Fruit fly (Drosophila melanogaster) whole organism, prepupa: ENCODE measurements around the gene RapGAP1.

Experiments used
- Blimp-1 ChIP-seq: fragments of 200-800 bp; sonication (Bioruptor generic); optimal IDR thresholded peaks from 3 replicates; lab custom pipeline; 2017; ENCODE audit warnings: missing biosample characterization, missing genetic modification characterization, mild to moderate bottlenecking, moderate library complexity, missing genetic modification reagents
- CG10631 ChIP-seq: fragments of 200-800 bp; sonication (Bioruptor generic); optimal IDR thresholded peaks from 2 replicates; lab custom pipeline; 2016; ENCODE audit warnings: missing biosample characterization, missing genetic modification characterization
- CG10669 ChIP-seq: fragments of 200-800 bp; sonication (Bioruptor generic); optimal IDR thresholded peaks from 3 replicates; lab custom pipeline; 2018; ENCODE audit warnings: missing biosample characterization, mild to moderate bottlenecking, missing genetic modification characterization, moderate library complexity
- CG11294 ChIP-seq: fragments of 200-800 bp; sonication (Bioruptor generic); IDR thresholded peaks from 2 replicates; pipeline ENCODE4 v1.3.6; 2022; ENCODE audit warnings: missing biosample characterization, missing genetic modification characterization
- CG11902 ChIP-seq: fragments of 200-800 bp; sonication (Bioruptor generic); optimal IDR thresholded peaks from 3 replicates; lab custom pipeline; 2016; ENCODE audit warnings: missing biosample characterization, missing genetic modification characterization
- CG15336 ChIP-seq: fragments of 200-800 bp; sonication (Bioruptor generic); IDR thresholded peaks from 2 replicates; pipeline ENCODE4 v1.3.6; 2022; ENCODE audit warnings: missing biosample characterization, missing genetic modification characterization
- CG1621 ChIP-seq: fragments of 200-800 bp; sonication (Bioruptor generic); optimal IDR thresholded peaks from 3 replicates; lab custom pipeline; 2018; ENCODE audit warnings: missing biosample characterization, mild to moderate bottlenecking, missing genetic modification characterization
- CG16779 ChIP-seq: fragments of 200-800 bp; sonication (Bioruptor generic); optimal IDR thresholded peaks from 3 replicates; lab custom pipeline; 2017; ENCODE audit warnings: missing biosample characterization, mild to moderate bottlenecking, missing genetic modification characterization
- CG32006 ChIP-seq: fragments of 200-800 bp; sonication (Bioruptor generic); optimal IDR thresholded peaks from 3 replicates; lab custom pipeline; 2017; ENCODE audit warnings: missing biosample characterization, mild to moderate bottlenecking, missing genetic modification characterization
- CG3919 ChIP-seq: fragments of 200-800 bp; sonication (Bioruptor generic); optimal IDR thresholded peaks from 3 replicates; lab custom pipeline; 2016; ENCODE audit warnings: missing biosample characterization, missing genetic modification characterization
- CG4318 ChIP-seq: fragments of 200-800 bp; sonication (Bioruptor generic); optimal IDR thresholded peaks from 3 replicates; lab custom pipeline; 2017; ENCODE audit warnings: missing biosample characterization, mild to moderate bottlenecking, missing genetic modification characterization
- CG6163 ChIP-seq: fragments of 200-800 bp; sonication (Bioruptor generic); IDR thresholded peaks from 3 replicates; pipeline ENCODE4 v1.3.6; 2022; ENCODE audit warnings: missing biosample characterization, missing genetic modification characterization
- CG6808 ChIP-seq: fragments of 200-800 bp; sonication (Bioruptor generic); optimal IDR thresholded peaks from 3 replicates; lab custom pipeline; 2017; ENCODE audit warnings: missing biosample characterization, missing genetic modification characterization, mild to moderate bottlenecking, moderate library complexity, missing genetic modification reagents
- CG6854 ChIP-seq: fragments of 200-800 bp; sonication (Bioruptor generic); optimal IDR thresholded peaks from 2 replicates; lab custom pipeline; 2017; ENCODE audit warnings: missing biosample characterization, mild to moderate bottlenecking, missing genetic modification characterization
- CG8119 ChIP-seq: fragments of 200-800 bp; sonication (Bioruptor generic); IDR thresholded peaks from 3 replicates; pipeline ENCODE4 v1.3.6; 2022; ENCODE audit warnings: missing biosample characterization, missing genetic modification characterization
- CG9139 ChIP-seq: fragments of 200-800 bp; sonication (Bioruptor generic); optimal IDR thresholded peaks from 3 replicates; lab custom pipeline; 2017; ENCODE audit warnings: missing biosample characterization, mild to moderate bottlenecking, missing genetic modification characterization
- Eip75B ChIP-seq: fragments of 200-800 bp; sonication (Bioruptor generic); optimal IDR thresholded peaks from 3 replicates; lab custom pipeline; 2016; ENCODE audit warnings: missing biosample characterization, missing genetic modification characterization
- Eip78C ChIP-seq: fragments of 200-800 bp; sonication (Bioruptor generic); peaks from one replicate; lab custom pipeline; 2016; ENCODE audit warnings: missing biosample characterization, missing genetic modification characterization
- Eip93F ChIP-seq: fragments of 200-800 bp; sonication (Bioruptor generic); optimal IDR thresholded peaks from 2 replicates; lab custom pipeline; 2016; ENCODE audit warnings: missing biosample characterization, mild to moderate bottlenecking, missing genetic modification characterization
- Ets21C ChIP-seq: fragments of 200-800 bp; sonication (Bioruptor generic); optimal IDR thresholded peaks from 3 replicates; lab custom pipeline; 2016; ENCODE audit warnings: missing biosample characterization, missing genetic modification characterization
- Ets96B ChIP-seq: fragments of 200-800 bp; optimal IDR thresholded peaks from 2 replicates; lab custom pipeline; 2019; ENCODE audit warnings: missing biosample characterization, mild to moderate bottlenecking, missing genetic modification characterization, moderate library complexity
- Gug ChIP-seq: fragments of 200-800 bp; sonication (Bioruptor generic); IDR thresholded peaks from 2 replicates; pipeline ENCODE4 v1.3.6; 2022; ENCODE audit warnings: missing biosample characterization, missing genetic modification characterization
- Hr38 ChIP-seq: sonication (Bioruptor generic); optimal IDR thresholded peaks from 2 replicates; lab custom pipeline; 2016; ENCODE audit warnings: missing biosample characterization, missing genetic modification characterization
- Lpt ChIP-seq: fragments of 200-800 bp; sonication (Bioruptor generic); optimal IDR thresholded peaks from 3 replicates; lab custom pipeline; 2016; ENCODE audit warnings: missing biosample characterization, missing genetic modification characterization
- OdsH ChIP-seq: fragments of 200-800 bp; sonication (Bioruptor generic); optimal IDR thresholded peaks from 3 replicates; lab custom pipeline; 2016; ENCODE audit warnings: missing biosample characterization, missing genetic modification characterization
- Smox ChIP-seq: fragments of 200-800 bp; sonication (Bioruptor generic); optimal IDR thresholded peaks from 3 replicates; lab custom pipeline; 2016; ENCODE audit warnings: missing biosample characterization, missing genetic modification characterization
- Sox102F ChIP-seq: fragments of 200-800 bp; sonication (Bioruptor generic); optimal IDR thresholded peaks from 2 replicates; lab custom pipeline; 2016; ENCODE audit warnings: missing biosample characterization, mild to moderate bottlenecking, missing genetic modification characterization
- Sox15 ChIP-seq: fragments of 200-800 bp; sonication (Bioruptor generic); optimal IDR thresholded peaks from 3 replicates; lab custom pipeline; 2016; ENCODE audit warnings: missing biosample characterization, missing genetic modification characterization
- achi ChIP-seq: fragments of 200-800 bp; sonication (Bioruptor generic); optimal IDR thresholded peaks from 3 replicates; lab custom pipeline; 2016; ENCODE audit warnings: missing biosample characterization, missing genetic modification characterization
- acj6 ChIP-seq: fragments of 200-800 bp; sonication (Bioruptor generic); optimal IDR thresholded peaks from 3 replicates; lab custom pipeline; 2016; ENCODE audit warnings: missing biosample characterization, missing genetic modification characterization
- cyc ChIP-seq: fragments of 200-800 bp; sonication (Bioruptor generic); optimal IDR thresholded peaks from 3 replicates; lab custom pipeline; 2016; ENCODE audit warnings: missing biosample characterization, missing genetic modification characterization
- dac ChIP-seq: fragments of 200-800 bp; sonication (Bioruptor generic); optimal IDR thresholded peaks from 2 replicates; lab custom pipeline; 2017; ENCODE audit warnings: missing biosample characterization, mild to moderate bottlenecking, missing genetic modification characterization
- dsx ChIP-seq: fragments of 200-800 bp; optimal IDR thresholded peaks from 3 replicates; lab custom pipeline; 2019; ENCODE audit warnings: missing biosample characterization, mild to moderate bottlenecking, missing genetic modification characterization, moderate library complexity; ENCODE audit not compliant: poor library complexity, severe bottlenecking
- esn ChIP-seq: fragments of 200-800 bp; sonication (Bioruptor generic); optimal IDR thresholded peaks from 2 replicates; lab custom pipeline; 2016; ENCODE audit warnings: missing biosample characterization, mild to moderate bottlenecking, missing genetic modification characterization, moderate library complexity
- fd85E ChIP-seq: fragments of 200-800 bp; sonication (Bioruptor generic); optimal IDR thresholded peaks from 3 replicates; lab custom pipeline; 2016; ENCODE audit warnings: missing biosample characterization, missing genetic modification characterization
- fkh ChIP-seq: fragments of 200-800 bp; sonication (Bioruptor generic); optimal IDR thresholded peaks from 3 replicates; lab custom pipeline; 2017; ENCODE audit warnings: missing biosample characterization, mild to moderate bottlenecking, missing genetic modification characterization, moderate library complexity
- lz ChIP-seq: fragments of 200-800 bp; sonication (Bioruptor generic); optimal IDR thresholded peaks from 3 replicates; lab custom pipeline; 2016; ENCODE audit warnings: missing biosample characterization, missing genetic modification characterization
- pdm3 ChIP-seq: fragments of 200-800 bp; sonication (Bioruptor generic); optimal IDR thresholded peaks from 3 replicates; lab custom pipeline; 2016; ENCODE audit warnings: missing biosample characterization, missing genetic modification characterization
- salr ChIP-seq, 2 experiments: fragments of 200-800 bp; sonication (Bioruptor generic); optimal IDR thresholded peaks; 3 replicates each; lab custom pipeline; 2016 to 2018; ENCODE audit warnings: missing biosample characterization in 2 of 2, missing genetic modification characterization in 2 of 2, mild to moderate bottlenecking in 1 of 2
- spab ChIP-seq: fragments of 200-800 bp; sonication (Bioruptor generic); optimal IDR thresholded peaks from 2 replicates; lab custom pipeline; 2017; ENCODE audit warnings: missing biosample characterization, mild to moderate bottlenecking, missing genetic modification characterization, missing genetic modification reagents
- svp ChIP-seq: fragments of 200-800 bp; sonication (Bioruptor generic); peaks from one replicate; lab custom pipeline; 2016; ENCODE audit warnings: missing biosample characterization, missing genetic modification characterization
- topi ChIP-seq: fragments of 200-800 bp; sonication (Bioruptor generic); optimal IDR thresholded peaks from 3 replicates; lab custom pipeline; 2016; ENCODE audit warnings: missing biosample characterization, missing genetic modification characterization
- vri ChIP-seq: fragments of 200-800 bp; sonication (Bioruptor generic); optimal IDR thresholded peaks from 3 replicates; lab custom pipeline; 2016; ENCODE audit warnings: missing biosample characterization, mild to moderate bottlenecking, missing genetic modification characterization

Gene RapGAP1

dm6 chr2L:7494341-7495293 is 84.2 kb downstream of the RapGAP1 start (continued):
- no peak for TF ChIP-seq dac (GFP tag; lab: Kevin White, UChicago)
- 0 out of 2 replicates have a peak, but pooled peaks have one; percentile 17 for TF ChIP-seq Gug
- peak; percentile 12 for TF ChIP-seq achi (GFP tag; lab: Kevin White, UChicago)
- peak; percentile 31 for TF ChIP-seq pdm3 (GFP tag; lab: Kevin White, UChicago)
- TF ChIP-seq CG8119 (GFP tag; lab: Robert Waterston, UW) = 0 out of 3 replicates have a peak, but pooled peaks have one; percentile 37
- TF ChIP-seq Smox (GFP tag; lab: Kevin White, UChicago) = no peak
- peak; percentile 10 for TF ChIP-seq Ets96B
- TF ChIP-seq acj6 (GFP tag; lab: Kevin White, UChicago) = peak; percentile 4
- TF ChIP-seq Blimp-1 (GFP tag; lab: Kevin White, UChicago) = no peak
- peak in 1 of 2 experiments; percentile 24 for TF ChIP-seq salr (GFP tag; optimal IDR thresholded peaks at IDR 0.05; lab: Kevin White, UChicago)
- TF ChIP-seq CG16779 (tag; lab: Kevin White, UChicago) = no peak
- TF ChIP-seq OdsH = peak; percentile 39
- TF ChIP-seq topi = no peak
- peak; percentile 8 for TF ChIP-seq CG10669
- TF ChIP-seq Sox15 (GFP tag; lab: Kevin White, UChicago) = no peak
- no peak for TF ChIP-seq CG4318
- TF ChIP-seq CG6854 (GFP tag; lab: Kevin White, UChicago) = no peak
- no peak for TF ChIP-seq CG6808 (GFP tag; lab: Kevin White, UChicago)
- TF ChIP-seq Lpt (GFP tag; lab: Kevin White, UChicago) = no peak
- no peak for TF ChIP-seq spab (GFP tag; lab: Kevin White, UChicago)
- peak; percentile 21 for TF ChIP-seq CG32006 (GFP tag; lab: Kevin White, UChicago)
- TF ChIP-seq CG9139 (GFP tag; lab: Kevin White, UChicago) = no peak
- peak; percentile 45; the same call in 1 of the 3 replicates for TF ChIP-seq CG6163 (GFP tag; lab: Robert Waterston, UW)
- TF ChIP-seq Sox102F (GFP tag; lab: Kevin White, UChicago) = no peak
- no peak for TF ChIP-seq fd85E (GFP tag; lab: Kevin White, UChicago)
- TF ChIP-seq Eip93F (GFP tag; lab: Kevin White, UChicago) = no peak
- no peak for TF ChIP-seq lz
- TF ChIP-seq CG11902 = no peak
- TF ChIP-seq cyc (GFP tag; lab: Kevin White, UChicago) = no peak
- TF ChIP-seq CG15336 = peak; percentile 56

dm6 chr2L:7493444-7493843 is 85.3 kb downstream of the RapGAP1 start:
- TF ChIP-seq Blimp-1 (GFP tag; lab: Kevin White, UChicago) = no peak
- TF ChIP-seq fkh (GFP tag; lab: Kevin White, UChicago) = peak; percentile 10
- peak; percentile 3 for TF ChIP-seq esn (GFP tag; lab: Kevin White, UChicago)

- TF ChIP-seq CG4318 (no peak), Ets96B (peak; percentile 14), CG8119 (GFP tag; lab: Robert Waterston, UW) (peak; percentile 43)
These were observed 86.3 kb downstream of the RapGAP1 start for dm6 chr2L:7492508-7492907.

dm6 chr2L:7491902-7492301 is 86.9 kb downstream of the RapGAP1 start:
- peak; percentile 65 for TF ChIP-seq CG32006 (GFP tag; lab: Kevin White, UChicago)
- TF ChIP-seq CG6808 (GFP tag; lab: Kevin White, UChicago) = no peak
- peak; percentile 54 for TF ChIP-seq svp (GFP tag; lab: Kevin White, UChicago)
- TF ChIP-seq vri (GFP tag; lab: Kevin White, UChicago) = no peak
- TF ChIP-seq CG16779 (tag; lab: Kevin White, UChicago) = no peak
- no peak for TF ChIP-seq CG11902
- TF ChIP-seq CG11294 (GFP tag; lab: Robert Waterston, UW) = peak; percentile 55
- TF ChIP-seq CG1621 (tag; lab: Kevin White, UChicago) = no peak
- TF ChIP-seq Eip78C = peak; percentile 65
- no peak for TF ChIP-seq pdm3 (GFP tag; lab: Kevin White, UChicago)
- TF ChIP-seq dac (GFP tag; lab: Kevin White, UChicago) = no peak
- no peak for TF ChIP-seq CG6854 (GFP tag; lab: Kevin White, UChicago)
- TF ChIP-seq lz = no peak
- peak; percentile 26 for TF ChIP-seq Lpt (GFP tag; lab: Kevin White, UChicago)
- TF ChIP-seq dsx (GFP tag; lab: Kevin White, UChicago) = no peak
- peak; percentile 10 for TF ChIP-seq CG3919 (GFP tag; lab: Kevin White, UChicago)
- TF ChIP-seq CG9139 (GFP tag; lab: Kevin White, UChicago) = no peak
- TF ChIP-seq Eip75B = no peak
- no peak for TF ChIP-seq Smox (GFP tag; lab: Kevin White, UChicago)
- TF ChIP-seq Gug = no peak
- no peak for TF ChIP-seq Hr38 (GFP tag; lab: Kevin White, UChicago)
- no peak for TF ChIP-seq Ets21C (GFP tag; lab: Kevin White, UChicago)
- peak; percentile 34 for TF ChIP-seq CG10631 (GFP tag; lab: Kevin White, UChicago)
